Fruit fly (Drosophila melanogaster): ENCODE results near the gene Prx6a.
A peak's percentile ranks its signal among the peaks of the same experiment; 100 is the strongest.

DNA sequence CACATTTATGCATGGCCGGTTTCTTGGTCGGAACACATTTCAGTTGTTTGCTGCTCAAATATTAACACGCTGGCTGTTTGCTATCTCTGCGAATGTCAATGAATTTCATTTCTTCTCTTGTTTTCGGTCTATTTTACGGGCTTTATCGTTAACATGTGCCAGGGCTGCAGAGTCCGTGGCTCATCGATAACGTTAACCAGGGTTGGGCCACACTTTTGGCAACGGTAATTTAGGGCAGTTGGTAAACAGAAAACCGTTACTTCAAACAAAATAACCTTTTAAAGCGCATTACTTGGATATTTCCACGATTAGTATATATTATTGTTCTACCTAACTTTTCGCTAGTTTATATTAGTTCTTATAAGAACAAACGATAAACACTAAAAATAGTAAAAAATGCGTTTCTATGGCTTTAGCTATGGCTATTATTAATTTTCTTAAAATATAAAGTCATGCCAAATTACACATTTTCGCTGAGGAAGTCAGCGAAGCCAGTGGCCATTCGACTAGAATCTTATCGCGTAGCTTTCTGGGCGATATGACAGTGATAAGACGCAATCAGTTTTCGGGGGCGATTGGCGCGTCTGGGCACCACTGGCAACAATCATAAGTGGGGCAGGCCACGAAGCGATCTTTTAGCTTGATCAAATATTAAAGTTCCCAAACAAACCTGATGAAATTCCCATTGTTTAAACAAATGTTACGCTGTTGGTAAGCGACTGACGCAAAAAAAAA is 5.1 kb upstream of the Prx6a start:
- TF ChIP-seq CG33017 (tag; optimal IDR thresholded peaks at IDR 0.05) (peak; percentile 7), kay (GFP tag; ENCODE audit: borderline replicate concordance) (no peak), CG5204 (GFP tag; optimal IDR thresholded peaks at IDR 0.05) (no peak), CG14711 (tag; optimal IDR thresholded peaks at IDR 0.05) (peak; percentile 26), CG7101 (tag; optimal IDR thresholded peaks at IDR 0.05) (peak; percentile 13), pad (GFP tag; optimal IDR thresholded peaks at IDR 0.05) (no peak), CG7045 (GFP tag; optimal IDR thresholded peaks at IDR 0.05) (peak; percentile 25)
